Worm (Caenorhabditis elegans): ENCODE results near the gene C17H12.11.

ce11 chrIV:6834705-6835104 lies 32.5 kb downstream of the C17H12.11 start:
- TF ChIP-seq ztf-23 (GFP tag; IDR thresholded peaks at IDR 0.05) (no peak), flt-1 (GFP tag; IDR thresholded peaks at IDR 0.05) (no peak), ref-1 (GFP tag; conservative IDR thresholded peaks at IDR 0.05) (no peak), cog-1 (tag; optimal IDR thresholded peaks at IDR 0.05) (no peak), T22C8.4 (GFP tag; IDR thresholded peaks at IDR 0.05) (no peak)

Measured in whole organism, midembryonic.